Fruit fly (Drosophila melanogaster): ENCODE results near the gene CG8578.

The CG8578 gene

DNA sequence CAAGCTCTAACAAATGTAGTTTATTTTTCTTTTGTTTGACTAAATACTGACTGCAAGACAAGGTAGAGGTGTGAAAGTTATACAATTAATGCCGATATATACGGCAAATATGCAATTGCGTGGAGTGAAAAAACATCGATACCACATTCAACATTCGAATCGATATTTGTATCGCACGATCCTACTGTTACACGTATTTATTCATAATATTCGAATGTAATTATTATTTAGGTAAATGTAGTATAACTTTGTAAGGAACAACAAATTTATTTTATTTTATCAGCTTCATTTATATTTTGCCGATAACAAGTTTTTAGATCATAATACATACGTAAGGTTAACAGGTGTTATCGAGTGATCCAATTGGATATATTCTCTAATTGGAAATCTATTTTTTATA, 8.9 kb upstream of the CG8578 start, which contains the start of gene Chc (continued):
- TF ChIP-seq wdn (GFP tag; IDR thresholded peaks at IDR 0.05) (no peak), CG12744 (GFP tag; optimal IDR thresholded peaks at IDR 0.05) (no peak), Meics (GFP tag; optimal IDR thresholded peaks at IDR 0.05) (no peak), CG17912 (GFP tag; optimal IDR thresholded peaks at IDR 0.05) (no peak), vnd (GFP tag; IDR thresholded peaks at IDR 0.05; ENCODE audit: partially characterized antibody) (peak; percentile 96), so (GFP tag; IDR thresholded peaks at IDR 0.05) (no peak), HLH54F (GFP tag; optimal IDR thresholded peaks at IDR 0.05) (no peak), CG8359 (GFP tag; optimal IDR thresholded peaks at IDR 0.05; ENCODE audit: borderline replicate concordance) (no peak), Aef1 (GFP tag; IDR thresholded peaks at IDR 0.05) (no peak), CG17328 (GFP tag; IDR thresholded peaks at IDR 0.05) (no peak), CG8924 (tag; optimal IDR thresholded peaks at IDR 0.05) (peak; percentile 29), Sry-δ (GFP tag; optimal IDR thresholded peaks at IDR 0.05) (peak; percentile 92), zen2 (GFP tag; IDR thresholded peaks at IDR 0.05; ENCODE audit: partially characterized antibody) (peak; percentile 95), CG15479 (GFP tag; optimal IDR thresholded peaks at IDR 0.05) (peak; percentile 44), grau (tag; optimal IDR thresholded peaks at IDR 0.05) (peak; percentile 9), HmgZ (tag; optimal IDR thresholded peaks at IDR 0.05) (peak; percentile 58), repo (GFP tag; optimal IDR thresholded peaks at IDR 0.05) (no peak), pros (GFP tag; optimal IDR thresholded peaks at IDR 0.05) (no peak), D19A (tag; optimal IDR thresholded peaks at IDR 0.05) (peak; percentile 19), CG30403 (GFP tag; optimal IDR thresholded peaks at IDR 0.05) (no peak), ranshi (GFP tag; IDR thresholded peaks at IDR 0.05) (no peak), CG17361 (GFP tag; IDR thresholded peaks at IDR 0.05) (no peak), CG9932 (GFP tag; IDR thresholded peaks at IDR 0.05) (peak; percentile 64), CG5180 (GFP tag; optimal IDR thresholded peaks at IDR 0.05) (no peak), mirr (GFP tag; optimal IDR thresholded peaks at IDR 0.05) (no peak), insv (GFP tag; optimal IDR thresholded peaks at IDR 0.05) (peak; percentile 72 to 97), ro (GFP tag; IDR thresholded peaks at IDR 0.05) (no peak), unpg (GFP tag; optimal IDR thresholded peaks at IDR 0.05) (no peak), Ada2b (GFP tag; IDR thresholded peaks at IDR 0.05) (no peak), kah (GFP tag; optimal IDR thresholded peaks at IDR 0.05) (peak; percentile 33), Hmr (GFP tag; optimal IDR thresholded peaks at IDR 0.05) (no peak), chif (GFP tag; optimal IDR thresholded peaks at IDR 0.05) (no peak), Fer2 (tag; optimal IDR thresholded peaks at IDR 0.05) (no peak), inv (GFP tag; IDR thresholded peaks at IDR 0.05; ENCODE audit: partially characterized antibody) (peak; percentile 98), CG9727 (GFP tag; optimal IDR thresholded peaks at IDR 0.05) (no peak), trh (GFP tag; optimal IDR thresholded peaks at IDR 0.05) (no peak), ash1 (GFP tag; optimal IDR thresholded peaks at IDR 0.05) (no peak), CG11085 (GFP tag; IDR thresholded peaks at IDR 0.05) (no peak), CG13287 (GFP tag; IDR thresholded peaks at IDR 0.05; ENCODE audit: partially characterized antibody) (peak; percentile 96), CG16863 (GFP tag; optimal IDR thresholded peaks at IDR 0.05) (no peak), Usf (GFP tag; optimal IDR thresholded peaks at IDR 0.05) (no peak), CG14014 (GFP tag; IDR thresholded peaks at IDR 0.05) (no peak), da (GFP tag; optimal IDR thresholded peaks at IDR 0.05) (no peak), CG18011 (GFP tag; optimal IDR thresholded peaks at IDR 0.05) (no peak), CG4282 (GFP tag; optimal IDR thresholded peaks at IDR 0.05) (no peak), CG4854 (GFP tag; optimal IDR thresholded peaks at IDR 0.05) (no peak), D19B (GFP tag; optimal IDR thresholded peaks at IDR 0.05) (no peak), CG12071 (GFP tag; optimal IDR thresholded peaks at IDR 0.05) (no peak), Nf-YB (GFP tag; optimal IDR thresholded peaks at IDR 0.05) (no peak), E2f1 (GFP tag; IDR thresholded peaks at IDR 0.05) (no peak)

Data from whole organism, embryonic.